Worm (Caenorhabditis elegans): ENCODE data around the gene C07B5.2.

C07B5.2 gene

DNA sequence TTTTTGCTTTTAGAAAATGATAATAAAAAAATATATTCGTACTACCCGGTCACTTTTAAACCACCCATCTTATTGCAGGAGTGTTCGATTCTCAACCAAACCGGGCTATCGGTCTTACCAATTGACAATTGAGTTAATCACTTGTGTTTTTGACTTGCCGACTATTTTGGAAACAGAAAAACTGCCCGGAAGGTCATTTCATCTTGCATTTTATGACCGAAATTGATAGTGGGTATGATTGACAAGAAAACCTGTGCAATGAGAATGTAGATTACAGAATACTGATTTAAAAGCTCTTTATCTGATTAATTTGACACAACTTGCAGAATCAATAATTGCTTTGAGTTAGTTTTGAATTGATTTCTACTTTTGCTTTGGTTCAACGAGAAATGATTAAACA lies at the start of gene C07B5.2:
C07B5.2 (minus strand) TSS at position 101 of the 400 bp plus-strand sequence.
- TF ChIP-seq tbx-8 (GFP tag; optimal IDR thresholded peaks at IDR 0.05) (no peak), lsy-2 (tag; optimal IDR thresholded peaks at IDR 0.05) (no peak), lin-32 (GFP tag; optimal IDR thresholded peaks at IDR 0.05) (no peak), bed-3 (GFP tag; optimal IDR thresholded peaks at IDR 0.05) (no peak), mab-5 (tag; optimal IDR thresholded peaks at IDR 0.05) (no peak), ces-1 (GFP tag; optimal IDR thresholded peaks at IDR 0.05) (no peak), elt-1 (tag; optimal IDR thresholded peaks at IDR 0.05; ENCODE audit: borderline replicate concordance, insufficient read depth) (no peak), cnd-1 (tag; optimal IDR thresholded peaks at IDR 0.05) (no peak), nhr-28 (tag; optimal IDR thresholded peaks at IDR 0.05) (no peak), ceh-39 (tag; optimal IDR thresholded peaks at IDR 0.05) (no peak), lin-13 (tag; optimal IDR thresholded peaks at IDR 0.05) (no peak), elt-3 (tag; optimal IDR thresholded peaks at IDR 0.05) (no peak), sptf-1 (tag; optimal IDR thresholded peaks at IDR 0.05) (no peak), ham-2 (GFP tag; optimal IDR thresholded peaks at IDR 0.05) (no peak), ztf-11 (tag; optimal IDR thresholded peaks at IDR 0.05) (no peak), nhr-2 (tag; optimal IDR thresholded peaks at IDR 0.05) (no peak), zip-8 (tag; optimal IDR thresholded peaks at IDR 0.05) (no peak), unc-120 (tag; optimal IDR thresholded peaks at IDR 0.05; ENCODE audit: poor library complexity, severe bottlenecking) (no peak)

DNA sequence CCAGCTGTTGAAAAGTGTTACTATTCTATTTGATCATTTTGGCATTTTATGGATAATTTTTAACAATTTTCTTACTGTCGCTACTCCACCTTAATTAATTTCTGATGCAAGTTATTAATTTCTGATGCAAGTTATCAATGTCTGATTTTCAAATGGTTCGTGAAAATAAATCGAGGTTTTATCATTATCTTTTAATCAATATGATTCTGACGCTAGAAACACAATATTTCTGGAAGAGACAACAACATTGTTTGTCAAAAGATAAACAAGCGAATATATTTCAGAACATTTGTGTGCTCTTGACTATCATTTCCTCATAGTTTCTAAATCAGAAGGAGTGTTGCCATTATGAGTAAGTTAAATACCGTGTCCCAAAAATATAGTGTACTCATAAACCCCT lies 49.4 kb upstream of the C07B5.2 start, which contains the start of gene F49E2.2:
F49E2.2 (plus strand) TSS at position 301 of the 400 bp plus-strand sequence.
- TF ChIP-seq blmp-1 (tag; optimal IDR thresholded peaks at IDR 0.05) (no peak), nhr-2 (tag; optimal IDR thresholded peaks at IDR 0.05) (no peak)

DNA sequence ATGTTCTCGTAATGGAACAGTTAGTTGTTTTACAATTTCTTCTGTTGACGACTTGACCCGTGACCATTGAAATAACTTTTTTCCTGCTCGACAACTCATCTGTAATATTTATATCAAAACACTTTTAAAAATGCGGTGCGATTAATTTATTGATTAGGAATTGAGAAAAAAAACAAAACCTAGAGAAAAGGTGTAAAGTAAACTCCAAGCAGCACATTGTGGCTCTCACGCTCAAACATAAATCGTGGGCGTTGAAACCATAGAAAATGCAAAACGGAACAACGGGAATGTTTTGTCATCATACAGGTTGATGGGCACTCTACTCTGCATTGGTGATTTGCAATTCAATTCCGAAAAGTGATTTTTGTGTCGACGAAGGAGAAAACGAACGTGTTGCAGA lies 48.9 kb upstream of the C07B5.2 start, which contains the start of gene moc-5:
moc-5 (minus strand) TSS at position 101 of the 400 bp plus-strand sequence.
- TF ChIP-seq mls-2 (tag; optimal IDR thresholded peaks at IDR 0.05) (no peak), elt-1 (tag; optimal IDR thresholded peaks at IDR 0.05; ENCODE audit: borderline replicate concordance, insufficient read depth) (no peak)

DNA sequence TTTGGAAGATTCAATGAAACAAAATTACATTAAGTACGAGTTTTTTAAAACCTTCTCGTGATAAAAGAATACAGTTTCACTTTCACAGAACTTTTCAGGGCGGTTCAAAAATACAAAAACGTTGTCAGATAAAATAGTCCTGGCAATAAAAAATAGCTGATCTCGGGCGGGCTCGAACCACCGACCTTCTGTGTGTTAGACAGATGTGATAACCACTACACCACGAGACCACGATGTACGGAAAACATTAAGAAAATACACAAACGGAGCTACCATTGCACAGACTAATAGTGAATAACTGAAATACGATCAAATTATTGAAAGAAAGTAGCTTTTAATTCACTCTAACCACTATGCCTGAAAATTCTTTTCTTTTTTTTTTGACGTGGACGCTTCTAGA lies 43.9 kb upstream of the C07B5.2 start:
- TF ChIP-seq snpc-4 (tag; optimal IDR thresholded peaks at IDR 0.05) (no peak), ceh-39 (tag; optimal IDR thresholded peaks at IDR 0.05) (no peak), sptf-1 (tag; optimal IDR thresholded peaks at IDR 0.05) (peak; percentile 1)

DNA sequence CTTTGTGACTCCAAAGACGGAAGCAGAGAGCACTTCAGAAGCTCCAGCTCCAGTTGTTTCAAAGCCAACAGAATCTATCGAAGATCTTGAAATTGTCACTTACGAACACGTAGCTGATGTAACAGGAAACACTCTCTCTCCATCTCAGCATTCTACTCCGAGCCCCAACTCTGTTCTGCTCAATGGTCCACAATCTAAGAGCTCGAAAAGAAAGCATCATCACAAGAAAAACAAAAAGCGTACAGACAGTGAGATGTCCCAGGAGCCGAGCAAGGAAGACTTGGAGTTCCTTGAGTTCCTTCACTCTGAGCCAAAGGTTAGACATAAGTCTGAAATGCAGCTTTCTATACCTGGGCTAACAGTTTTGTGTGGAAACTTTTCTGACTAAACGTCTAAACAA lies 39.0 kb upstream of the C07B5.2 start:
- TF ChIP-seq sem-2 (GFP tag; optimal IDR thresholded peaks at IDR 0.05) (no peak), unc-39 (tag; optimal IDR thresholded peaks at IDR 0.05) (no peak), tbx-8 (GFP tag; optimal IDR thresholded peaks at IDR 0.05) (no peak), elt-3 (tag; optimal IDR thresholded peaks at IDR 0.05) (no peak)

DNA sequence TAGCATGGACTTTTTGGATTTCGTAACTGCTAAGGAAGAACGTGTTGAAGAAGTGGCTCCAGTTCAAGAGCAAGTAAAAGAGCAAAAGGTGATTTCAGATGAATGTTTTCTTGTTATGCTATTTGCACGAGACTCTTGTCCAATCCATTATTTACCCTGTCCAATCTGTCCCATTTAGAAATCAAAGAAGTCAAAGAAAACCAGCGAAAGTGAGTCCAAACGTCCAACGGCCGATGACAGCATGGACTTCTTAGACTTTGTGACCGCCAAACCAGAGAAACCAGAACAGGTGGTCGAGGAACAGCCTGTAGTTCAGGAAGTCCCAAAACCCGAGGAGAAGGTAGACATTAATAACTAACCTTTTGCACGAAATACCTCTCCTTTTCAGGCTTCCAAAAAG lies 38.2 kb upstream of the C07B5.2 start:
- TF ChIP-seq unc-62 (GFP tag; optimal IDR thresholded peaks at IDR 0.05) (no peak), mls-2 (tag; optimal IDR thresholded peaks at IDR 0.05) (no peak), zip-8 (tag; optimal IDR thresholded peaks at IDR 0.05) (no peak), lsy-2 (tag; optimal IDR thresholded peaks at IDR 0.05) (no peak), ceh-39 (tag; optimal IDR thresholded peaks at IDR 0.05) (no peak), bed-3 (GFP tag; optimal IDR thresholded peaks at IDR 0.05) (no peak), cnd-1 (tag; optimal IDR thresholded peaks at IDR 0.05) (no peak), unc-120 (tag; optimal IDR thresholded peaks at IDR 0.05; ENCODE audit: poor library complexity, severe bottlenecking) (no peak), hlh-1 (tag; optimal IDR thresholded peaks at IDR 0.05) (no peak), nhr-76 (tag; optimal IDR thresholded peaks at IDR 0.05) (no peak), ztf-11 (tag; optimal IDR thresholded peaks at IDR 0.05) (no peak), drap-1 (GFP tag; optimal IDR thresholded peaks at IDR 0.05) (no peak), pha-4 (tag; optimal IDR thresholded peaks at IDR 0.05) (no peak), snpc-4 (tag; optimal IDR thresholded peaks at IDR 0.05) (no peak), ceh-83 (GFP tag; optimal IDR thresholded peaks at IDR 0.05) (no peak), lin-32 (GFP tag; optimal IDR thresholded peaks at IDR 0.05) (no peak), elt-3 (tag; optimal IDR thresholded peaks at IDR 0.05) (no peak), tbx-8 (GFP tag; optimal IDR thresholded peaks at IDR 0.05) (no peak), unc-39 (tag; optimal IDR thresholded peaks at IDR 0.05) (no peak), sem-2 (GFP tag; optimal IDR thresholded peaks at IDR 0.05) (no peak)

All from whole organism, mixed stage, embryonic.